Worm (Caenorhabditis elegans) whole organism, L1 larva: ENCODE data around the gene T10D4.7.

Experiments used
- blmp-1 ChIP-seq: fragments of 150-350 bp; optimal IDR thresholded peaks from 2 replicates; lab custom pipeline; 2014; ENCODE audit warnings: missing biosample characterization, missing genetic modification characterization
- elt-3 ChIP-seq, 6 experiments: fragments of 150-350 bp in 1 of 6; sonication (generic microtip); optimal IDR thresholded peaks; 2 replicates each; lab custom pipeline; 2017 to 2018; ENCODE audit warnings: missing biosample characterization in 6 of 6, missing genetic modification characterization in 6 of 6, inconsistent platforms in 1 of 6
- fkh-10 ChIP-seq: sonication (generic microtip); optimal IDR thresholded peaks from 2 replicates; lab custom pipeline; 2017; ENCODE audit warnings: missing biosample characterization, missing genetic modification reagents, missing genetic modification characterization
- jun-1 ChIP-seq: fragments of 150-350 bp; optimal IDR thresholded peaks from 2 replicates; lab custom pipeline; 2014; ENCODE audit warnings: missing biosample characterization, missing genetic modification reagents, missing genetic modification characterization
- nhr-19 ChIP-seq: fragments of 200-800 bp; sonication (Bioruptor generic); conservative IDR thresholded peaks from 2 replicates; pipeline ENCODE4 v1.3.6; 2022; ENCODE audit warnings: missing genetic modification characterization, missing compliant biosample characterization
- nhr-28 ChIP-seq: fragments of 150-350 bp; optimal IDR thresholded peaks from 2 replicates; lab custom pipeline; 2014; ENCODE audit warnings: missing biosample characterization, missing genetic modification characterization
- nhr-77 ChIP-seq: fragments of 150-350 bp; optimal IDR thresholded peaks from 2 replicates; lab custom pipeline; 2014; ENCODE audit warnings: missing biosample characterization, missing genetic modification characterization
- nhr-84 ChIP-seq: sonication (generic microtip); optimal IDR thresholded peaks from 2 replicates; lab custom pipeline; 2017; ENCODE audit warnings: missing biosample characterization, missing genetic modification characterization
- tbx-2 ChIP-seq: sonication (generic microtip); optimal IDR thresholded peaks from 2 replicates; lab custom pipeline; 2016; ENCODE audit warnings: missing genetic modification characterization, missing compliant biosample characterization
- vab-15 ChIP-seq: sonication (generic microtip); optimal IDR thresholded peaks from 2 replicates; lab custom pipeline; 2017; ENCODE audit warnings: missing genotype, mild to moderate bottlenecking, missing genetic modification characterization, missing compliant biosample characterization
- zag-1 ChIP-seq: fragments of 150-350 bp; optimal IDR thresholded peaks from 2 replicates; lab custom pipeline; 2014; ENCODE audit warnings: missing biosample characterization, missing genetic modification characterization
- zip-4 ChIP-seq: fragments of 200-800 bp; sonication (Bioruptor generic); optimal IDR thresholded peaks from 2 replicates; lab custom pipeline; 2018; ENCODE audit warnings: mild to moderate bottlenecking, missing genetic modification characterization, moderate library complexity, missing compliant biosample characterization

DNA sequence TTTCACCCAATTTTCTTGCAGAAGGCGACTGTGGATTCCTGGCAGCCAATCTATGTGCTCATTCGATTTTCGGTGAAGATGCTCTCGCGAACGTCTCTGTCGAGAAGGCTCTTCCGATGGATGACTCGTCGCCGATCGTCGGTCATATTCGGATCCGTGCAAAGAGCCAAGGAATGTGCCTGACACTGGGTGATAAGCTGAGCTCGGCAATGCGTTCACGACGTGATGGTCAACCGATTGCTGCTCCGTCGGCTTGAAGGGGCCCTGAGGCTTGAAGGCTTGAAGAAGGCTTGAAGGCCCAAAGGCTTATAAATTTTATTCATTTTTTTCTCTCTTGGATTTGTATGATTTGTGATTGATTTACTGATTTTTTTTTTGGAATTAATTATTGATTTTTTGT lies 30.4 kb upstream of the T10D4.7 start:
- TF ChIP-seq fkh-10 (GFP tag; lab: Kevin White, UChicago) (no peak), vab-15 (tag; lab: Kevin White, UChicago) (no peak), nhr-28 (tag; lab: Kevin White, UChicago) (no peak), zag-1 (tag; lab: Kevin White, UChicago) (no peak), nhr-84 (tag; lab: Kevin White, UChicago) (no peak), jun-1 (tag; lab: Kevin White, UChicago) (no peak), nhr-77 (no peak), zip-4 (no peak), nhr-19 (no peak), elt-3 (tag; optimal IDR thresholded peaks at IDR 0.05; lab: Kevin White, UChicago) (no peak), blmp-1 (tag; lab: Kevin White, UChicago) (no peak), tbx-2 (no peak)
